Worm (Caenorhabditis elegans) whole organism, midembryonic: ENCODE measurements around the gene Y27F2A.11.

Experiments used
- T22C8.4 ChIP-seq: fragments of 200-800 bp; sonication (Bioruptor generic); IDR thresholded peaks from 2 replicates; pipeline ENCODE4 v1.3.6; 2022; ENCODE audit warnings: missing genetic modification characterization, missing compliant biosample characterization
- cog-1 ChIP-seq: sonication (generic microtip); optimal IDR thresholded peaks from 2 replicates; lab custom pipeline; 2016; ENCODE audit warnings: missing genetic modification characterization, missing compliant biosample characterization
- flt-1 ChIP-seq: fragments of 200-800 bp; sonication (Bioruptor generic); IDR thresholded peaks from 2 replicates; pipeline ENCODE4 v1.3.6; 2022; ENCODE audit warnings: missing genetic modification characterization, missing compliant biosample characterization
- klf-2 ChIP-seq: fragments of 200-800 bp; sonication (Bioruptor generic); conservative IDR thresholded peaks from 2 replicates; pipeline ENCODE4 v1.3.6; 2022; ENCODE audit warnings: missing genetic modification reagents, missing genetic modification characterization, missing compliant biosample characterization
- med-1 ChIP-seq: sonication (generic microtip); optimal IDR thresholded peaks from 2 replicates; lab custom pipeline; 2017; ENCODE audit warnings: missing genetic modification characterization, mild to moderate bottlenecking, missing compliant biosample characterization, antibody characterized with exemption, missing genetic modification reagents; ENCODE audit not compliant: insufficient read depth
- ref-1 ChIP-seq: fragments of 200-800 bp; sonication (Bioruptor generic); conservative IDR thresholded peaks from 2 replicates; pipeline ENCODE4 v1.3.6; 2022; ENCODE audit warnings: missing genetic modification reagents, missing genetic modification characterization, missing compliant biosample characterization
- tab-1 ChIP-seq: fragments of 200-800 bp; sonication (Bioruptor generic); IDR thresholded peaks from 2 replicates; pipeline ENCODE4 v1.3.6; 2022; ENCODE audit warnings: missing genetic modification characterization, missing compliant biosample characterization
- ztf-23 ChIP-seq: fragments of 200-800 bp; sonication (Bioruptor generic); IDR thresholded peaks from 2 replicates; pipeline ENCODE4 v1.3.6; 2022; ENCODE audit warnings: missing genetic modification reagents, missing genetic modification characterization, missing compliant biosample characterization
- ztf-29 ChIP-seq: fragments of 200-800 bp; sonication (Bioruptor generic); IDR thresholded peaks from 2 replicates; pipeline ENCODE4 v1.3.6; 2022; ENCODE audit warnings: missing genetic modification reagents, missing genetic modification characterization, missing compliant biosample characterization

The Y27F2A.11 gene

ce11 chrII:3220723-3221122 lies 31.6 kb downstream of the Y27F2A.11 start, which contains the start of gene ZC239.22:
ZC239.22 (minus strand) TSS chrII:3220823.
- TF ChIP-seq T22C8.4 (GFP tag; lab: Robert Waterston, UW) (no peak), tab-1 (GFP tag; lab: Robert Waterston, UW) (no peak), ref-1 (GFP tag; lab: Robert Waterston, UW) (no peak), cog-1 (tag; lab: Kevin White, UChicago) (no peak), med-1 (GFP tag; lab: Kevin White, UChicago) (no peak), ztf-29 (GFP tag; lab: Robert Waterston, UW) (no peak), ztf-23 (no peak), flt-1 (GFP tag; lab: Robert Waterston, UW) (no peak), klf-2 (GFP tag; lab: Robert Waterston, UW) (no peak)

- TF ChIP-seq T22C8.4 (GFP tag; lab: Robert Waterston, UW) = no peak
- no peak for TF ChIP-seq ref-1 (GFP tag; lab: Robert Waterston, UW)
Observed at ce11 chrII:3221730-3222129, 32.6 kb downstream of the Y27F2A.11 start, which contains the start of gene ZC239.14. ZC239.14 (minus strand) TSS chrII:3222034.

- TF ChIP-seq klf-2 (GFP tag; lab: Robert Waterston, UW) (no peak), cog-1 (tag; lab: Kevin White, UChicago) (no peak)
Observed at ce11 chrII:3222686-3223085, 33.5 kb downstream of the Y27F2A.11 start, which contains the start of gene ZC239.13. ZC239.13 (minus strand) TSS chrII:3222839.

ce11 chrII:3224631-3225030 lies 35.5 kb downstream of the Y27F2A.11 start, which contains the start of gene ZC239.15:
ZC239.15 (minus strand) TSS chrII:3224731.
- TF ChIP-seq klf-2 (GFP tag; lab: Robert Waterston, UW) (no peak), ztf-29 (GFP tag; lab: Robert Waterston, UW) (no peak), ztf-23 (no peak), cog-1 (tag; lab: Kevin White, UChicago) (no peak), tab-1 (GFP tag; lab: Robert Waterston, UW) (no peak), T22C8.4 (GFP tag; lab: Robert Waterston, UW) (no peak), flt-1 (GFP tag; lab: Robert Waterston, UW) (no peak), ref-1 (GFP tag; lab: Robert Waterston, UW) (no peak), med-1 (GFP tag; lab: Kevin White, UChicago) (no peak)

- no peak for TF ChIP-seq ref-1 (GFP tag; lab: Robert Waterston, UW)
- no peak for TF ChIP-seq T22C8.4 (GFP tag; lab: Robert Waterston, UW)
- TF ChIP-seq cog-1 (tag; lab: Kevin White, UChicago) = no peak
- no peak for TF ChIP-seq flt-1 (GFP tag; lab: Robert Waterston, UW)
- TF ChIP-seq med-1 (GFP tag; lab: Kevin White, UChicago) = no peak
- no peak for TF ChIP-seq ztf-29 (GFP tag; lab: Robert Waterston, UW)
- no peak for TF ChIP-seq klf-2 (GFP tag; lab: Robert Waterston, UW)
- no peak for TF ChIP-seq ztf-23
- no peak for TF ChIP-seq tab-1 (GFP tag; lab: Robert Waterston, UW)
Observed at ce11 chrII:3225200-3225599, 36.1 kb downstream of the Y27F2A.11 start, which contains the start of gene ZC239.16. ZC239.16 (minus strand) TSS chrII:3225319.

- TF ChIP-seq klf-2 (GFP tag; lab: Robert Waterston, UW) (no peak), ztf-29 (GFP tag; lab: Robert Waterston, UW) (no peak), ref-1 (GFP tag; lab: Robert Waterston, UW) (no peak), cog-1 (tag; lab: Kevin White, UChicago) (no peak), flt-1 (GFP tag; lab: Robert Waterston, UW) (no peak), ztf-23 (no peak), T22C8.4 (GFP tag; lab: Robert Waterston, UW) (no peak)
Observed at ce11 chrII:3225780-3226179, 36.6 kb downstream of the Y27F2A.11 start, which contains the start of gene ZC239.17. ZC239.17 (minus strand) TSS chrII:3225880.

ce11 chrII:3230422-3230821 lies 41.3 kb downstream of the Y27F2A.11 start, which contains the start of gene srh-297:
srh-297 (minus strand) TSS chrII:3230522.
- TF ChIP-seq ref-1 (GFP tag; lab: Robert Waterston, UW) = no peak
- no peak for TF ChIP-seq cog-1 (tag; lab: Kevin White, UChicago)
- no peak for TF ChIP-seq tab-1 (GFP tag; lab: Robert Waterston, UW)
- TF ChIP-seq klf-2 (GFP tag; lab: Robert Waterston, UW) = no peak
- TF ChIP-seq ztf-23 = no peak
- no peak for TF ChIP-seq flt-1 (GFP tag; lab: Robert Waterston, UW)
- no peak for TF ChIP-seq T22C8.4 (GFP tag; lab: Robert Waterston, UW)
- no peak for TF ChIP-seq med-1 (GFP tag; lab: Kevin White, UChicago)
- no peak for TF ChIP-seq ztf-29 (GFP tag; lab: Robert Waterston, UW)

- TF ChIP-seq flt-1 (GFP tag; lab: Robert Waterston, UW) (no peak), ztf-23 (no peak), klf-2 (GFP tag; lab: Robert Waterston, UW) (no peak), ztf-29 (GFP tag; lab: Robert Waterston, UW) (no peak), cog-1 (tag; lab: Kevin White, UChicago) (no peak), T22C8.4 (GFP tag; lab: Robert Waterston, UW) (no peak), ref-1 (GFP tag; lab: Robert Waterston, UW) (no peak), tab-1 (GFP tag; lab: Robert Waterston, UW) (no peak)
Observed at ce11 chrII:3234725-3235124, 45.6 kb downstream of the Y27F2A.11 start, which contains the start of gene C17F4.8. C17F4.8 (minus strand) TSS chrII:3234825.

ce11 chrII:3237038-3237521 lies 47.9 kb downstream of the Y27F2A.11 start, which contains the start of the genes srz-67 and C17F4.11:
srz-67 (minus strand) TSS chrII:3237138.
C17F4.11 (plus strand) TSS chrII:3237471.
- TF ChIP-seq ztf-23 (no peak), klf-2 (GFP tag; lab: Robert Waterston, UW) (no peak), flt-1 (GFP tag; lab: Robert Waterston, UW) (no peak), T22C8.4 (GFP tag; lab: Robert Waterston, UW) (no peak), cog-1 (tag; lab: Kevin White, UChicago) (no peak), tab-1 (GFP tag; lab: Robert Waterston, UW) (no peak), ref-1 (GFP tag; lab: Robert Waterston, UW) (no peak), med-1 (GFP tag; lab: Kevin White, UChicago) (no peak), ztf-29 (GFP tag; lab: Robert Waterston, UW) (no peak)
